Fruit fly (Drosophila melanogaster) whole organism, embryonic: Measurements from ENCODE around the gene Arpc2.

Experiments
- BEAF-32 ChIP-seq: fragments of 200-800 bp; sonication (Bioruptor generic); optimal IDR thresholded peaks from 3 replicates; lab custom pipeline; 2017; ENCODE audit warnings: missing biosample characterization, missing genetic modification characterization, mild to moderate bottlenecking, moderate library complexity, missing genetic modification reagents
- CG10209 ChIP-seq: fragments of 200-800 bp; sonication (Bioruptor generic); optimal IDR thresholded peaks from 3 replicates; lab custom pipeline; 2017; ENCODE audit warnings: missing biosample characterization, mild to moderate bottlenecking, missing genetic modification characterization, missing genetic modification reagents
- CG10274 ChIP-seq: fragments of 200-800 bp; sonication (Bioruptor generic); optimal IDR thresholded peaks from 3 replicates; lab custom pipeline; 2017; ENCODE audit warnings: missing biosample characterization, mild to moderate bottlenecking, missing genetic modification characterization
- CG10321 ChIP-seq: fragments of 200-800 bp; sonication (Bioruptor generic); IDR thresholded peaks from 2 replicates; pipeline ENCODE4 v1.3.6; 2022; ENCODE audit warnings: missing biosample characterization, missing genetic modification characterization
- CG13296 ChIP-seq: fragments of 200-800 bp; sonication (Bioruptor generic); optimal IDR thresholded peaks from 3 replicates; lab custom pipeline; 2018; ENCODE audit warnings: missing biosample characterization, mild to moderate bottlenecking, missing genetic modification characterization
- CG13424 ChIP-seq: fragments of 200-800 bp; sonication (Bioruptor generic); optimal IDR thresholded peaks from 2 replicates; lab custom pipeline; 2019; ENCODE audit warnings: missing biosample characterization, mild to moderate bottlenecking, missing genetic modification characterization, moderate library complexity
- CG14050 ChIP-seq: fragments of 200-800 bp; sonication (Bioruptor generic); IDR thresholded peaks from 3 replicates; pipeline ENCODE4 v1.3.6; 2022; ENCODE audit warnings: missing biosample characterization, missing genetic modification characterization
- CG14965 ChIP-seq: fragments of 200-800 bp; sonication (Bioruptor generic); optimal IDR thresholded peaks from 2 replicates; lab custom pipeline; 2016; ENCODE audit warnings: missing biosample characterization, missing genetic modification characterization, borderline replicate concordance
- CG1603 ChIP-seq: fragments of 200-800 bp; sonication (Bioruptor generic); optimal IDR thresholded peaks from 2 replicates; lab custom pipeline; 2019; ENCODE audit warnings: missing biosample characterization, mild to moderate bottlenecking, missing genetic modification characterization, moderate library complexity
- CG17568 ChIP-seq: fragments of 200-800 bp; sonication (Bioruptor generic); optimal IDR thresholded peaks from 2 replicates; lab custom pipeline; 2018; ENCODE audit warnings: missing biosample characterization, mild to moderate bottlenecking, missing genetic modification characterization, moderate library complexity
- CG17802 ChIP-seq: fragments of 200-800 bp; sonication (Bioruptor generic); optimal IDR thresholded peaks from 2 replicates; lab custom pipeline; 2018; ENCODE audit warnings: missing biosample characterization, mild to moderate bottlenecking, missing genetic modification characterization, moderate library complexity
- CG31441 ChIP-seq: fragments of 200-800 bp; sonication (Bioruptor generic); IDR thresholded peaks from 2 replicates; pipeline ENCODE4 v1.3.6; 2022; ENCODE audit warnings: missing biosample characterization, missing genetic modification characterization
- CG32772 ChIP-seq: fragments of 200-800 bp; sonication (Bioruptor generic); IDR thresholded peaks from 2 replicates; pipeline ENCODE4 v1.3.6; 2022; ENCODE audit warnings: missing biosample characterization, missing genetic modification characterization
- CG3281 ChIP-seq: fragments of 200-800 bp; sonication (Bioruptor generic); optimal IDR thresholded peaks from 3 replicates; lab custom pipeline; 2017; ENCODE audit warnings: missing biosample characterization, mild to moderate bottlenecking, missing genetic modification characterization
- CG33557 ChIP-seq: fragments of 200-800 bp; sonication (Bioruptor generic); optimal IDR thresholded peaks from 2 replicates; lab custom pipeline; 2019; ENCODE audit warnings: missing biosample characterization, mild to moderate bottlenecking, missing genetic modification characterization, moderate library complexity
- CG3726 ChIP-seq: fragments of 200-800 bp; sonication (Bioruptor generic); IDR thresholded peaks from 3 replicates; pipeline ENCODE4, ENCODE4 v1.3.6; 2022; ENCODE audit warnings: missing biosample characterization, missing genetic modification characterization
- CG42726 ChIP-seq: fragments of 200-800 bp; sonication (Bioruptor generic); IDR thresholded peaks from 2 replicates; pipeline ENCODE4 v1.3.6; 2022; ENCODE audit warnings: missing biosample characterization, missing genetic modification characterization; ENCODE audit not compliant: partially characterized antibody
- CG4730 ChIP-seq: fragments of 200-800 bp; sonication (Bioruptor generic); IDR thresholded peaks from 2 replicates; pipeline ENCODE4 v1.3.6; 2022; ENCODE audit warnings: missing biosample characterization, missing genetic modification characterization
- CG6254 ChIP-seq: fragments of 200-800 bp; sonication (Bioruptor generic); optimal IDR thresholded peaks from 3 replicates; lab custom pipeline; 2017; ENCODE audit warnings: mild to moderate bottlenecking, missing biosample characterization, missing genetic modification reagents, missing genetic modification characterization
- CG6689 ChIP-seq: fragments of 200-800 bp; sonication (Bioruptor generic); IDR thresholded peaks from 2 replicates; pipeline ENCODE4 v1.3.6; 2022; ENCODE audit warnings: missing biosample characterization, missing genetic modification characterization
- CG6791 ChIP-seq: fragments of 200-800 bp; sonication (Bioruptor generic); IDR thresholded peaks from 3 replicates; pipeline ENCODE4 v1.3.6; 2022; ENCODE audit warnings: missing biosample characterization, missing genetic modification characterization; ENCODE audit not compliant: partially characterized antibody
- CG7839 ChIP-seq: fragments of 200-800 bp; sonication (Bioruptor generic); optimal IDR thresholded peaks from 3 replicates; lab custom pipeline; 2018; ENCODE audit warnings: missing biosample characterization, mild to moderate bottlenecking, missing genetic modification characterization, moderate library complexity
- CoRest ChIP-seq: fragments of 200-800 bp; sonication (Bioruptor generic); optimal IDR thresholded peaks from 3 replicates; lab custom pipeline; 2018; ENCODE audit warnings: missing biosample characterization, mild to moderate bottlenecking, missing genetic modification characterization, moderate library complexity
- Deaf1 ChIP-seq: fragments of 200-800 bp; optimal IDR thresholded peaks from 3 replicates; lab custom pipeline; 2019; ENCODE audit warnings: missing biosample characterization, mild to moderate bottlenecking, missing genetic modification characterization, moderate library complexity
- E2f1 ChIP-seq: fragments of 200-800 bp; sonication (Bioruptor generic); IDR thresholded peaks from 2 replicates; pipeline ENCODE4 v1.3.6; 2022; ENCODE audit warnings: missing biosample characterization, missing genetic modification characterization
- Ets65A ChIP-seq: fragments of 200-800 bp; sonication (Bioruptor generic); peaks from one replicate; lab custom pipeline; 2016; ENCODE audit warnings: missing biosample characterization, missing genetic modification characterization
- Fer3 ChIP-seq: fragments of 200-800 bp; sonication (Bioruptor generic); optimal IDR thresholded peaks from 2 replicates; lab custom pipeline; 2018; ENCODE audit warnings: missing biosample characterization, mild to moderate bottlenecking, missing genetic modification characterization, moderate library complexity
- HmgZ ChIP-seq: fragments of 200-800 bp; sonication (Bioruptor generic); optimal IDR thresholded peaks from 2 replicates; lab custom pipeline; 2018; ENCODE audit warnings: missing biosample characterization, mild to moderate bottlenecking, missing genetic modification characterization
- Hr3 ChIP-seq: fragments of 200-800 bp; sonication (Bioruptor generic); optimal IDR thresholded peaks from 3 replicates; lab custom pipeline; 2016; ENCODE audit warnings: missing biosample characterization, missing genetic modification characterization
- Nf-YC ChIP-seq: fragments of 200-800 bp; optimal IDR thresholded peaks from 3 replicates; lab custom pipeline; 2019; ENCODE audit warnings: missing biosample characterization, mild to moderate bottlenecking, missing genetic modification characterization, moderate library complexity
- Xrp1 ChIP-seq: fragments of 200-800 bp; sonication (Bioruptor generic); IDR thresholded peaks from 2 replicates; pipeline ENCODE4 v1.3.6; 2022; ENCODE audit warnings: missing biosample characterization, missing genetic modification characterization
- ash1 ChIP-seq: fragments of 200-800 bp; sonication (Bioruptor generic); optimal IDR thresholded peaks from 2 replicates; lab custom pipeline; 2018; ENCODE audit warnings: missing biosample characterization, mild to moderate bottlenecking, missing genetic modification characterization
- caup ChIP-seq: fragments of 200-800 bp; sonication (Bioruptor generic); optimal IDR thresholded peaks from 3 replicates; lab custom pipeline; 2017; ENCODE audit warnings: missing biosample characterization, mild to moderate bottlenecking, missing genetic modification characterization, moderate library complexity; ENCODE audit not compliant: severe bottlenecking
- dmrt11E ChIP-seq: fragments of 200-800 bp; sonication (Bioruptor generic); optimal IDR thresholded peaks from 3 replicates; lab custom pipeline; 2018; ENCODE audit warnings: missing biosample characterization, mild to moderate bottlenecking, missing genetic modification characterization, moderate library complexity
- fd102C ChIP-seq: fragments of 200-800 bp; sonication (Bioruptor generic); optimal IDR thresholded peaks from 2 replicates; lab custom pipeline; 2018; ENCODE audit warnings: missing biosample characterization, mild to moderate bottlenecking, missing genetic modification characterization, moderate library complexity
- fd64A ChIP-seq: fragments of 200-800 bp; sonication (Bioruptor generic); optimal IDR thresholded peaks from 3 replicates; lab custom pipeline; 2018; ENCODE audit warnings: missing biosample characterization, mild to moderate bottlenecking, missing genetic modification characterization
- fu2 ChIP-seq: fragments of 200-800 bp; sonication (Bioruptor generic); optimal IDR thresholded peaks from 2 replicates; lab custom pipeline; 2016; ENCODE audit warnings: missing biosample characterization, missing genetic modification characterization
- gem ChIP-seq: fragments of 200-800 bp; sonication (Bioruptor generic); optimal IDR thresholded peaks from 2 replicates; lab custom pipeline; 2019; ENCODE audit warnings: missing biosample characterization, mild to moderate bottlenecking, missing genetic modification characterization, moderate library complexity
- gro ChIP-seq: fragments of 200-800 bp; sonication (Bioruptor generic); optimal IDR thresholded peaks from 2 replicates; lab custom pipeline; 2016; ENCODE audit warnings: missing biosample characterization, missing genetic modification characterization
- gsb ChIP-seq: fragments of 200-800 bp; sonication (Bioruptor generic); IDR thresholded peaks from 2 replicates; pipeline ENCODE4 v1.3.6; 2022; ENCODE audit warnings: missing biosample characterization, missing genetic modification characterization
- insv ChIP-seq, 2 experiments: fragments of 200-800 bp; sonication (Bioruptor generic); optimal IDR thresholded peaks; 3 replicates each; lab custom pipeline; 2016 to 2018; ENCODE audit warnings: missing biosample characterization in 2 of 2, missing genetic modification characterization in 2 of 2
- kah ChIP-seq: fragments of 200-800 bp; sonication (Bioruptor generic); optimal IDR thresholded peaks from 2 replicates; lab custom pipeline; 2018; ENCODE audit warnings: missing biosample characterization, mild to moderate bottlenecking, missing genetic modification characterization
- org-1 ChIP-seq: fragments of 200-800 bp; sonication (Bioruptor generic); optimal IDR thresholded peaks from 2 replicates; lab custom pipeline; 2017; ENCODE audit warnings: missing biosample characterization, missing genetic modification characterization
- pfk ChIP-seq: fragments of 200-800 bp; sonication (Bioruptor generic); optimal IDR thresholded peaks from 2 replicates; lab custom pipeline; 2018; ENCODE audit warnings: missing biosample characterization, mild to moderate bottlenecking, missing genetic modification characterization, moderate library complexity
- phol ChIP-seq: fragments of 200-800 bp; sonication (Bioruptor generic); optimal IDR thresholded peaks from 3 replicates; lab custom pipeline; 2018; ENCODE audit warnings: missing biosample characterization, mild to moderate bottlenecking, missing genetic modification characterization, moderate library complexity
- slbo ChIP-seq: fragments of 200-800 bp; sonication (Bioruptor generic); IDR thresholded peaks from 2 replicates; pipeline ENCODE4 v1.3.6; 2022; ENCODE audit warnings: missing biosample characterization, missing genetic modification characterization
- sob ChIP-seq: fragments of 200-800 bp; sonication (Bioruptor generic); IDR thresholded peaks from 2 replicates; pipeline ENCODE4 v1.3.6; 2022; ENCODE audit warnings: missing biosample characterization, missing genetic modification characterization
- sr ChIP-seq: fragments of 200-800 bp; sonication (Bioruptor generic); IDR thresholded peaks from 3 replicates; pipeline ENCODE4 v1.3.6; 2022; ENCODE audit warnings: missing biosample characterization, missing genetic modification characterization
- stwl ChIP-seq: fragments of 200-800 bp; sonication (Bioruptor generic); optimal IDR thresholded peaks from 3 replicates; lab custom pipeline; 2018; ENCODE audit warnings: missing biosample characterization, mild to moderate bottlenecking, missing genetic modification characterization, moderate library complexity

Arpc2 gene

DNA sequence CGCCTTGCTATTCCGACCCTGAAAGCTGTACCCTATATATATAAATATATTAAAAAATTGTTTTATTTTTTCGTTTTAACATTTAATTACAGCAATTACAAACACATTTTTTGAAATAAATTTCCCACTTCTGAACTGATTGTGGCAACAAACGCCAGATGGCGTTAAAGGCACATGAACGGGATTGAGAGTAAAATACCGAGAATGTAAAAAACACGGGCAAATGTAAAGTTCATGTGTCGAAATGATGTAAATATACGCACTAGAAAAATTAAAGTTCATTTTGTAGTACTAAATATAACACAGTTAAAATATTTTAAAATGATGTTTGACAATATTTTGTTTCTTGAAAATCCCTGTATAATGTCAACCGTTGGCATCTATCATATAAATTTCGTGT, 47.5 kb downstream of the Arpc2 start:
- TF ChIP-seq Xrp1 (GFP tag; lab: Robert Waterston, UW) (peak; percentile 41; the same call in 1 of the 2 replicates), ash1 (GFP tag; lab: Kevin White, UChicago) (no peak), gem (tag; lab: Kevin White, UChicago) (peak; percentile 28), CG1603 (peak; percentile 46), CG13424 (peak; percentile 36), BEAF-32 (GFP tag; lab: Kevin White, UChicago) (no peak), E2f1 (GFP tag; lab: Robert Waterston, UW) (0 out of 2 replicates have a peak, but pooled peaks have one; percentile 10), caup (GFP tag; lab: Kevin White, UChicago) (peak; percentile 12), CG3726 (GFP tag; lab: Robert Waterston, UW) (no peak), CG33557 (GFP tag; lab: Kevin White, UChicago) (peak; percentile 32), kah (GFP tag; lab: Kevin White, UChicago) (peak; percentile 42), CG32772 (GFP tag; lab: Robert Waterston, UW) (0 out of 2 replicates have a peak, but pooled peaks have one; percentile 5), fd64A (GFP tag; lab: Kevin White, UChicago) (no peak), gro (no peak), sr (GFP tag; lab: Robert Waterston, UW) (no peak), stwl (tag; lab: Kevin White, UChicago) (peak; percentile 76), Fer3 (tag; lab: Kevin White, UChicago) (peak; percentile 6), CG13296 (GFP tag; lab: Kevin White, UChicago) (peak; percentile 23), fd102C (GFP tag; lab: Kevin White, UChicago) (no peak), CG3281 (GFP tag; lab: Kevin White, UChicago) (peak; percentile 8), Ets65A (GFP tag; lab: Kevin White, UChicago) (peak; percentile 69), CG6689 (GFP tag; lab: Robert Waterston, UW) (no peak), gsb (GFP tag; lab: Robert Waterston, UW) (0 out of 2 replicates have a peak, but pooled peaks have one; percentile 9), CG10209 (peak; percentile 35), Deaf1 (tag; lab: Kevin White, UChicago) (no peak), org-1 (GFP tag; lab: Kevin White, UChicago) (no peak), phol (peak; percentile 15), dmrt11E (tag; lab: Kevin White, UChicago) (peak; percentile 36), CG4730 (GFP tag; lab: Robert Waterston, UW) (0 out of 2 replicates have a peak, but pooled peaks have one; percentile 16), CG42726 (GFP tag; lab: Robert Waterston, UW) (no peak), CG6254 (GFP tag; lab: Kevin White, UChicago) (peak; percentile 61), Hr3 (GFP tag; lab: Kevin White, UChicago) (peak; percentile 1), pfk (GFP tag; lab: Kevin White, UChicago) (no peak), CG14050 (0 out of 3 replicates have a peak, but pooled peaks have one; percentile 10), CG7839 (peak; percentile 43), CoRest (tag; lab: Kevin White, UChicago) (peak; percentile 24), CG10274 (GFP tag; lab: Kevin White, UChicago) (no peak), fu2 (GFP tag; lab: Kevin White, UChicago) (no peak), CG17568 (peak; percentile 48), CG6791 (GFP tag; lab: Robert Waterston, UW) (peak; percentile 64), CG17802 (tag; lab: Kevin White, UChicago) (peak; percentile 13), CG31441 (peak; percentile 37; the same call in 1 of the 2 replicates), CG14965 (GFP tag; lab: Kevin White, UChicago) (peak; percentile 94), HmgZ (no peak), slbo (no peak), CG10321 (GFP tag; lab: Robert Waterston, UW) (no peak), sob (GFP tag; lab: Robert Waterston, UW) (peak; percentile 67; the same call in 1 of the 2 replicates), Nf-YC (tag; lab: Kevin White, UChicago) (no peak), insv (GFP tag; optimal IDR thresholded peaks at IDR 0.05; lab: Kevin White, UChicago) (peak in 1 of 2 experiments; percentile 15)
